Worm (Caenorhabditis elegans) whole organism, early embryonic: ENCODE results near the gene lgg-2.

Source experiments
- F13C5.2 ChIP-seq: sonication (generic microtip); optimal IDR thresholded peaks from 2 replicates; lab custom pipeline; 2017; ENCODE audit warnings: mild to moderate bottlenecking, missing genetic modification characterization, inconsistent platforms, missing compliant biosample characterization
- ama-1 ChIP-seq: fragments of 150-350 bp; optimal IDR thresholded peaks from 2 replicates; lab custom pipeline; 2014
- ceh-13 ChIP-seq: fragments of 200-800 bp; sonication (Bioruptor generic); optimal IDR thresholded peaks from 2 replicates; lab custom pipeline; 2018; ENCODE audit warnings: mild to moderate bottlenecking, missing genetic modification characterization, missing compliant biosample characterization
- ets-7 ChIP-seq: sonication (generic microtip); optimal IDR thresholded peaks from 2 replicates; lab custom pipeline; 2016; ENCODE audit warnings: missing genotype, missing genetic modification characterization, missing compliant biosample characterization
- flt-1 ChIP-seq: fragments of 200-800 bp; sonication (Bioruptor generic); IDR thresholded peaks from 2 replicates; pipeline ENCODE4 v1.3.6; 2022; ENCODE audit warnings: missing genetic modification characterization, missing compliant biosample characterization
- hmg-4 ChIP-seq: fragments of 200-800 bp; sonication (Bioruptor generic); optimal IDR thresholded peaks from 2 replicates; lab custom pipeline; 2018; ENCODE audit warnings: mild to moderate bottlenecking, missing genetic modification characterization, missing compliant biosample characterization
- hnd-1 ChIP-seq: sonication (generic microtip); optimal IDR thresholded peaks from 2 replicates; lab custom pipeline; 2016; ENCODE audit warnings: missing genetic modification characterization, missing compliant biosample characterization

DNA sequence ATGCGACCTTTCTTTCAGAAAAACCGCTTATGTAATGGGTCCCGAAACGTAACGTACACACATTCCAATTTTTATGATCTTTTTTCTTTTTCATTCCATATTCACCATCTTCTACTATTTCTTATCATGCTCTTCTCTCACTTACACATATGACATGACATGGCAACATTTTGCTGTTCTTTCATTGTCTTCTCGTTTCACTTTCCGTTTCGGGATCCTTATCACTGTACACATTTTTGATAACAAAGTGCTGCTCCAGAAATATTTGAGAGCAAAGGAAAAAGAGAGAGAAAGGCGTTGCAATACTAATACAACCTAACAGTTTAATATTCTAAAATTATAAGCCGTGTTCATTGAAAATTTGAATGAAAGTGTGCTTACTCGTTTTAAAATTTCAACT lies 34.6 kb upstream of the lgg-2 start:
- no peak for TF ChIP-seq F13C5.2 (tag; lab: Kevin White, UChicago)
- TF ChIP-seq ets-7 (tag; lab: Kevin White, UChicago): no peak
- TF ChIP-seq ama-1 (lab: Kevin White, UChicago): no peak
- no peak for TF ChIP-seq hnd-1 (tag; lab: Kevin White, UChicago)
- no peak for TF ChIP-seq ceh-13
- no peak for TF ChIP-seq hmg-4 (GFP tag; lab: Kevin White, UChicago)
- no peak for TF ChIP-seq flt-1 (GFP tag; lab: Robert Waterston, UW)
